Worm (Caenorhabditis elegans): ENCODE results near the gene hot-6.

DNA sequence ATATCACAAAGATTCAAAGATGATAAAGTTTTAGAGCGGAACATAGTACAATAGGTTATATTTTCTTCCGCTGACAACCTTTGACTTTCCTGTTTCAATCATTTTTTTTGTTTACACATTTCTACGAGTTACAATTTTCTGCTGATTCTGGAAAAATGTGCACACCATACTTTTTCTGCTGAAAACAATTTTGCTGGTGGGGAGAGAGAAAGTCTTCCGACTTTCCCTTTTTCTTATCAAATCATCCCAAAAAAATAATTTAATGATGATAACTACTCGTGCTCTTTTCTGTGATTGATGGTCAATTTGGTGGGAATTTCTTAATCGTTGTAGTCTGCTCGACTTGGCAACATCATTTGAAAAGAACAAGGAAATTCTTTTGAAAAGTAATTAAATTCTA, 15.1 kb downstream of the hot-6 start:
- no peak for TF ChIP-seq egl-27 (tag; optimal IDR thresholded peaks at IDR 0.05)
- TF ChIP-seq elt-2 (tag; optimal IDR thresholded peaks at IDR 0.05), result peak; percentile 62
- TF ChIP-seq ets-5 (GFP tag; IDR thresholded peaks at IDR 0.05), result no peak
- no peak for TF ChIP-seq nhr-76 (tag; optimal IDR thresholded peaks at IDR 0.05)
- no peak for TF ChIP-seq ces-1 (GFP tag; optimal IDR thresholded peaks at IDR 0.05)
- TF ChIP-seq ceh-90 (tag; optimal IDR thresholded peaks at IDR 0.05), result no peak
- TF ChIP-seq nhr-28 (tag; optimal IDR thresholded peaks at IDR 0.05), result no peak
